Fruit fly (Drosophila melanogaster) whole organism, pupa: ENCODE data around the gene CG32708.
A peak's percentile ranks its signal among the peaks of the same experiment; 100 is the strongest.
"Not testable (repeated sequence)": the region's sequence is repeated elsewhere in the genome, so short reads cannot be mapped to it uniquely, and the experiment has no call there.

ENCODE experiments used
- CG10348 ChIP-seq: fragments of 200-800 bp; sonication (Bioruptor generic); IDR thresholded peaks from 2 replicates; pipeline ENCODE4 v1.3.6; 2022; ENCODE audit warnings: missing biosample characterization, missing genetic modification characterization
- CG12605 ChIP-seq: fragments of 200-800 bp; sonication (Bioruptor generic); IDR thresholded peaks from 2 replicates; pipeline ENCODE4 v1.3.6; 2022; ENCODE audit warnings: missing biosample characterization, missing genetic modification characterization
- CG13204 ChIP-seq: fragments of 200-800 bp; sonication (Bioruptor generic); optimal IDR thresholded peaks from 2 replicates; lab custom pipeline; 2018; ENCODE audit warnings: missing biosample characterization, mild to moderate bottlenecking, missing genetic modification characterization, moderate library complexity
- CG14655 ChIP-seq: fragments of 200-800 bp; sonication (Bioruptor generic); optimal IDR thresholded peaks from 3 replicates; lab custom pipeline; 2017; ENCODE audit warnings: mild to moderate bottlenecking, missing biosample characterization, missing genetic modification reagents, missing genetic modification characterization
- CG15710 ChIP-seq: fragments of 200-800 bp; sonication (Bioruptor generic); optimal IDR thresholded peaks from 2 replicates; lab custom pipeline; 2018; ENCODE audit warnings: missing biosample characterization, mild to moderate bottlenecking, missing genetic modification characterization, moderate library complexity
- CG17806 ChIP-seq: fragments of 200-800 bp; sonication (Bioruptor generic); optimal IDR thresholded peaks from 2 replicates; lab custom pipeline; 2018; ENCODE audit warnings: missing biosample characterization, mild to moderate bottlenecking, missing genetic modification characterization, moderate library complexity
- CG32121 ChIP-seq: fragments of 200-800 bp; sonication (Bioruptor generic); IDR thresholded peaks from 2 replicates; pipeline ENCODE4 v1.3.6; 2022; ENCODE audit warnings: missing biosample characterization, missing genetic modification characterization
- CG34367 ChIP-seq: fragments of 200-800 bp; sonication (Bioruptor generic); optimal IDR thresholded peaks from 2 replicates; lab custom pipeline; 2018; ENCODE audit warnings: missing biosample characterization, mild to moderate bottlenecking, missing genetic modification characterization
- CG4496 ChIP-seq: fragments of 200-800 bp; sonication (Bioruptor generic); IDR thresholded peaks from 3 replicates; pipeline ENCODE4 v1.3.6; 2022; ENCODE audit warnings: missing biosample characterization, missing genetic modification characterization
- CG8159 ChIP-seq: fragments of 200-800 bp; sonication (Bioruptor generic); optimal IDR thresholded peaks from 3 replicates; lab custom pipeline; 2018; ENCODE audit warnings: missing biosample characterization, mild to moderate bottlenecking, missing genetic modification characterization, moderate library complexity
- CG8301 ChIP-seq: fragments of 200-800 bp; sonication (Bioruptor generic); optimal IDR thresholded peaks from 2 replicates; lab custom pipeline; 2018; ENCODE audit warnings: missing biosample characterization, mild to moderate bottlenecking, missing genetic modification characterization
- CG9948 ChIP-seq: fragments of 200-800 bp; sonication (Bioruptor generic); optimal IDR thresholded peaks from 2 replicates; lab custom pipeline; 2018; ENCODE audit warnings: missing biosample characterization, mild to moderate bottlenecking, missing genetic modification characterization, moderate library complexity
- D1 ChIP-seq: fragments of 200-800 bp; sonication (Bioruptor generic); optimal IDR thresholded peaks from 2 replicates; lab custom pipeline; 2018; ENCODE audit warnings: missing biosample characterization, mild to moderate bottlenecking, missing genetic modification characterization, moderate library complexity
- EcR ChIP-seq: fragments of 200-800 bp; sonication (Bioruptor generic); optimal IDR thresholded peaks from 3 replicates; lab custom pipeline; 2019; ENCODE audit warnings: missing biosample characterization, missing genetic modification characterization, mild to moderate bottlenecking, moderate library complexity, missing genetic modification reagents
- Ets98B ChIP-seq: fragments of 200-800 bp; sonication (Bioruptor generic); IDR thresholded peaks from 2 replicates; pipeline ENCODE4 v1.3.6; 2022; ENCODE audit warnings: missing biosample characterization, missing genetic modification characterization
- Pif1A ChIP-seq: fragments of 200-800 bp; sonication (Bioruptor generic); optimal IDR thresholded peaks from 3 replicates; lab custom pipeline; 2016; ENCODE audit warnings: missing biosample characterization, missing genetic modification characterization
- Pif1B ChIP-seq: fragments of 200-800 bp; sonication (Bioruptor generic); optimal IDR thresholded peaks from 3 replicates; lab custom pipeline; 2016; ENCODE audit warnings: missing biosample characterization, missing genetic modification characterization
- Snoo ChIP-seq: fragments of 200-800 bp; sonication (Bioruptor generic); optimal IDR thresholded peaks from 3 replicates; lab custom pipeline; 2017; ENCODE audit warnings: missing biosample characterization, mild to moderate bottlenecking, missing genetic modification characterization, inconsistent platforms
- fd96Ca ChIP-seq: fragments of 200-800 bp; sonication (Bioruptor generic); IDR thresholded peaks from 3 replicates; pipeline ENCODE4 v1.3.6; 2022; ENCODE audit warnings: missing biosample characterization, missing genetic modification characterization
- gl ChIP-seq: fragments of 200-800 bp; sonication (Bioruptor generic); optimal IDR thresholded peaks from 2 replicates; lab custom pipeline; 2018; ENCODE audit warnings: missing biosample characterization, mild to moderate bottlenecking, missing genetic modification characterization
- rn ChIP-seq: fragments of 200-800 bp; sonication (Bioruptor generic); IDR thresholded peaks from 2 replicates; pipeline ENCODE4 v1.3.6; 2022; ENCODE audit warnings: missing biosample characterization, missing genetic modification characterization

CG32708 gene

dm6 chrX:9078263-9078662 is 7.5 kb upstream of the CG32708 start, which contains the start of gene CG44325:
Gene CG44325 (minus strand): TSS chrX:9078499.
- no peak for TF ChIP-seq CG8159 (tag; lab: Kevin White, UChicago)
- TF ChIP-seq CG9948: no peak
- peak; percentile 64 for TF ChIP-seq Ets98B (GFP tag; lab: Robert Waterston, UW)
- no peak for TF ChIP-seq CG15710 (tag; lab: Kevin White, UChicago)
- TF ChIP-seq fd96Ca (GFP tag; lab: Robert Waterston, UW): peak; percentile 17; the same call in 1 of the 3 replicates
- TF ChIP-seq CG13204 (GFP tag; lab: Kevin White, UChicago): no peak
- TF ChIP-seq D1: no peak
- peak; percentile 92 for TF ChIP-seq EcR (GFP tag; lab: Kevin White, UChicago)
- no peak for TF ChIP-seq CG17806
- TF ChIP-seq CG32121 (GFP tag; lab: Robert Waterston, UW): peak; percentile 40; the same call in 1 of the 2 replicates
- TF ChIP-seq Pif1A (GFP tag; lab: Kevin White, UChicago): peak; percentile 64
- peak; percentile 62; the same call in 1 of the 3 replicates for TF ChIP-seq CG4496 (GFP tag; lab: Robert Waterston, UW)
- peak; percentile 66 for TF ChIP-seq Pif1B (GFP tag; lab: Kevin White, UChicago)
- peak; percentile 46 for TF ChIP-seq gl (tag; lab: Kevin White, UChicago)
- TF ChIP-seq CG14655 (GFP tag; lab: Kevin White, UChicago): no peak
- peak; percentile 23 for TF ChIP-seq CG8301 (tag; lab: Kevin White, UChicago)
- no peak for TF ChIP-seq rn (GFP tag; lab: Robert Waterston, UW)
- TF ChIP-seq CG10348 (GFP tag; lab: Robert Waterston, UW): no peak
- peak; percentile 40 for TF ChIP-seq Snoo (tag; lab: Kevin White, UChicago)
- TF ChIP-seq CG12605 (GFP tag; lab: Robert Waterston, UW): peak; percentile 60; the same call in 1 of the 2 replicates
- TF ChIP-seq, all 21 proteins: peak for 11

DNA sequence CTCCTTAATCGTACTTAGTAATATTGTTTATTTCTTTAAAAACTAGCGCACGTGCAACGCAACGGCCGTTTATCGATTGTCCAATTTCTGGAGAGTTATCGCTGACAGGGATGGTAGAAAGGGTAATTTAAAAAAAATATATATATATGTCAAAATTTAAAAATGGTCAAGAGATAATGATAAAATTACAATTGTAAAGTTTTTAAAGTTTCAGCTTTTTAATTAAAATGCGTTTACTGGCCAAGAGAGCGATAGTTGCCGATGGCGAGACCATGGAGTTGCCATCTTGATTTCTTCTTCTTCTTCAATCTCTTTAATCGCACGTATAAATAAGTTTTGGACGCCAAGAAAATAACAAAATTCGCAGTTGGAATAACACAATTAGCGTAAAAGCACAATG is 4.8 kb upstream of the CG32708 start, which contains the start of the genes CG7246 and HP1b:
CG7246 (minus strand) TSS at position 96 of the 400 bp plus-strand sequence.
HP1b (plus strand) TSS at position 102 of the 400 bp plus-strand sequence.
- peak; percentile 45 for TF ChIP-seq Snoo (tag; lab: Kevin White, UChicago)
- TF ChIP-seq CG8159 (tag; lab: Kevin White, UChicago): peak; percentile 52
- TF ChIP-seq CG9948: peak; percentile 37
- TF ChIP-seq CG32121 (GFP tag; lab: Robert Waterston, UW): peak; percentile 55; the same call in 1 of the 2 replicates
- no peak for TF ChIP-seq CG14655 (GFP tag; lab: Kevin White, UChicago)
- peak; percentile 76 for TF ChIP-seq fd96Ca (GFP tag; lab: Robert Waterston, UW)
- TF ChIP-seq CG17806: peak; percentile 67
- TF ChIP-seq Pif1A (GFP tag; lab: Kevin White, UChicago): peak; percentile 65
- peak; percentile 18 for TF ChIP-seq CG34367
- TF ChIP-seq CG15710 (tag; lab: Kevin White, UChicago): peak; percentile 62
- TF ChIP-seq rn (GFP tag; lab: Robert Waterston, UW): peak; percentile 38; the same call in 1 of the 2 replicates
- TF ChIP-seq CG8301 (tag; lab: Kevin White, UChicago): peak; percentile 26
- no peak for TF ChIP-seq D1
- TF ChIP-seq CG12605 (GFP tag; lab: Robert Waterston, UW): 0 out of 2 replicates have a peak, but pooled peaks have one; percentile 15
- peak; percentile 79 for TF ChIP-seq CG4496 (GFP tag; lab: Robert Waterston, UW)
- TF ChIP-seq Pif1B (GFP tag; lab: Kevin White, UChicago): peak; percentile 59
- peak; percentile 81 for TF ChIP-seq Ets98B (GFP tag; lab: Robert Waterston, UW)
- no peak for TF ChIP-seq CG13204 (GFP tag; lab: Kevin White, UChicago)
- no peak for TF ChIP-seq gl (tag; lab: Kevin White, UChicago)
- TF ChIP-seq EcR (GFP tag; lab: Kevin White, UChicago): no peak

dm6 chrX:9082600-9082999 is 3.1 kb upstream of the CG32708 start, which contains the start of gene APC4:
Gene APC4 (plus strand): TSS chrX:9082931.
- TF ChIP-seq Snoo (tag; lab: Kevin White, UChicago) (no peak), fd96Ca (GFP tag; lab: Robert Waterston, UW) (no peak), Ets98B (GFP tag; lab: Robert Waterston, UW) (no peak), CG8301 (tag; lab: Kevin White, UChicago) (peak; percentile 23), CG9948 (peak; percentile 9), CG8159 (tag; lab: Kevin White, UChicago) (peak; percentile 33), CG15710 (tag; lab: Kevin White, UChicago) (peak; percentile 2)

DNA sequence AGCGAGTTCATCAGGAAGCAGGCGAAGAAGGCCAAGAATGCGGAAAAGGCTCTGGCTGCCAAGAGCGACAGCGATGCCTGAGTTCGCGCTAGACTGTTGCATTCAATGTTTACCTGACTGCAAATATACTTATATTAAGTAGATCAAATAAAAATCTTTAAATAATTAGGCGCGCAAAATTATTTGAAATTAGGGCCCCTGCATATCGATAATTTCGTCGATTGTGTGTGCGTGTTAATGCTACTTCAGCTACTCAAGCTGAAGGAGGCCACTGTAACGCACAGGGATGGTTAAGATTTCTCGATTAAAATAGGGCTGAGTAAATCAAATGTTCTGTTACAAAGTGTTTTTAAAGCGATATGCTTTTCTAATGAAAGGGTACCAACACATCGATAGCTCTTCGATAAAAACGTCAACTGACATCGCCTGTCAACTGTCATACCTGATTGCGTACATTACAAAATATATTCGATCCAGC is 1.0 kb downstream of the CG32708 start, which contains the start of gene CG32706:
CG32706 (plus strand) TSS at position 428 of the 478 bp plus-strand sequence.
- not testable (repeated sequence) for TF ChIP-seq rn (GFP tag; lab: Robert Waterston, UW); Snoo (tag; lab: Kevin White, UChicago); CG4496 (GFP tag; lab: Robert Waterston, UW)

DNA sequence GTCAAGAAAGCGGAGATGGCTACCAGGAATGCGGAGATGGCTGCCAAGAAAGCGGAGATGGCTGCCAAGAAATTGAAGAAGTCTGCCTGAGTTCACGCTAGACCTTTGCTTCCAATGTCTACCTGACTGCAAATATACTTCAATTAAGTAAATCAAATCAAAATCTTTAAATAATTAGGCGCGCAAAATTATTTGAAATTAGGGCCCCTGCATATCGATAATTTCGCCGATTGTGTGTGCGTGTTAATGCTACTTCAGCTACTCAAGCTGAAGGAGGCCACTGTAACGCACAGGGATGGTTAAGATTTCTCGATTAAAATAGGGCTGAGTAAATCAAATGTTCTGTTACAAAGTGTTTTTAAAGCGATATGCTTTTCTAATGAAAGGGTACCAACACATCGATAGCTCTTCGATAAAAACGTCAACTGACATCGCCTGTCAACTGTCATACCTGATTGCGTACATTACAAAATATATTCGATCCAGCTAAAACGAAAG is 2.2 kb downstream of the CG32708 start, which contains the start of gene CG6999:
CG6999 (plus strand) TSS at position 448 of the 498 bp plus-strand sequence.
- not testable (repeated sequence) for TF ChIP-seq CG9948; CG8159 (tag; lab: Kevin White, UChicago); CG4496 (GFP tag; lab: Robert Waterston, UW)
